Fruit fly (Drosophila melanogaster) whole organism: ENCODE results near the gene OtopLc.

Experiments used
- EcR ChIP-seq, 2 experiments: fragments of >200 bp; optimal IDR thresholded peaks; 2 replicates each; lab custom pipeline; 2017; ENCODE audit warnings: missing biosample characterization in 2 of 2, missing genetic modification characterization in 2 of 2, missing genetic modification reagents in 2 of 2
- usp ChIP-seq: fragments of >200 bp; optimal IDR thresholded peaks from 2 replicates; lab custom pipeline; 2017; ENCODE audit warnings: missing biosample characterization, missing genetic modification characterization, mixed read lengths

dm6 chrX:5618562-5618961 lies 44.1 kb downstream of the OtopLc start, which contains the start of gene RhoGAP5A:
- no peak for TF ChIP-seq usp (GFP tag; lab: Kevin White, UChicago)
- no peak for TF ChIP-seq EcR (GFP tag; optimal IDR thresholded peaks at IDR 0.05; lab: Kevin White, UChicago)
